Fruit fly (Drosophila melanogaster) S2 (cell line): ENCODE results near the gene mbm.

Experiments used
- CG8478 ChIP-seq: fragments of >200 bp; optimal IDR thresholded peaks from 2 replicates; lab custom pipeline; 2018
- CTCF ChIP-seq, 2 experiments: fragments of >200 bp; optimal IDR thresholded peaks; 2 replicates each; lab custom pipeline; 2018

- TF ChIP-seq CG8478 (no peak), CTCF (optimal IDR thresholded peaks at IDR 0.05; lab: Kevin White, UChicago) (no peak)
Measured at dm6 chr2L:290373-290772, 16.9 kb upstream of the mbm start.
